Fruit fly (Drosophila melanogaster) whole organism, embryonic: ENCODE data around the gene IntS6.

Experiments used
- Adf1 ChIP-seq: fragments of 200-800 bp; sonication (Bioruptor generic); IDR thresholded peaks from 2 replicates; pipeline ENCODE4 v1.3.6; 2022; ENCODE audit warnings: missing biosample characterization, missing genetic modification characterization
- Aef1 ChIP-seq: fragments of 200-800 bp; sonication (Bioruptor generic); IDR thresholded peaks from 3 replicates; pipeline ENCODE4 v1.3.6; 2022; ENCODE audit warnings: missing biosample characterization, missing genetic modification characterization
- Awh ChIP-seq: fragments of 200-800 bp; sonication (Bioruptor generic); IDR thresholded peaks from 2 replicates; pipeline ENCODE4, ENCODE4 v1.3.6; 2022; ENCODE audit warnings: missing biosample characterization, missing genetic modification characterization
- CG10209 ChIP-seq: fragments of 200-800 bp; sonication (Bioruptor generic); optimal IDR thresholded peaks from 3 replicates; lab custom pipeline; 2017; ENCODE audit warnings: missing biosample characterization, mild to moderate bottlenecking, missing genetic modification characterization, missing genetic modification reagents
- CG11247 ChIP-seq: fragments of 200-800 bp; sonication (Bioruptor generic); IDR thresholded peaks from 2 replicates; pipeline ENCODE4 v1.3.6; 2022; ENCODE audit warnings: missing biosample characterization, missing genetic modification characterization
- CG13424 ChIP-seq: fragments of 200-800 bp; sonication (Bioruptor generic); optimal IDR thresholded peaks from 2 replicates; lab custom pipeline; 2019; ENCODE audit warnings: missing biosample characterization, mild to moderate bottlenecking, missing genetic modification characterization, moderate library complexity
- CG14965 ChIP-seq: fragments of 200-800 bp; sonication (Bioruptor generic); optimal IDR thresholded peaks from 2 replicates; lab custom pipeline; 2016; ENCODE audit warnings: missing biosample characterization, missing genetic modification characterization, borderline replicate concordance
- CG1529 ChIP-seq: fragments of 200-800 bp; sonication (Bioruptor generic); optimal IDR thresholded peaks from 3 replicates; lab custom pipeline; 2018; ENCODE audit warnings: missing biosample characterization, missing genetic modification characterization
- CG15696 ChIP-seq: fragments of 200-800 bp; sonication (Bioruptor generic); optimal IDR thresholded peaks from 2 replicates; lab custom pipeline; 2019; ENCODE audit warnings: missing biosample characterization, mild to moderate bottlenecking, missing genetic modification characterization, moderate library complexity
- CG1602 ChIP-seq: fragments of 200-800 bp; sonication (Bioruptor generic); optimal IDR thresholded peaks from 3 replicates; lab custom pipeline; 2016; ENCODE audit warnings: missing biosample characterization, missing genetic modification characterization
- CG1647 ChIP-seq: fragments of 200-800 bp; sonication (Bioruptor generic); optimal IDR thresholded peaks from 3 replicates; lab custom pipeline; 2016; ENCODE audit warnings: missing biosample characterization, missing genetic modification characterization
- CG17361 ChIP-seq: fragments of 200-800 bp; sonication (Bioruptor generic); IDR thresholded peaks from 3 replicates; pipeline ENCODE4 v1.3.6; 2022; ENCODE audit warnings: missing biosample characterization, missing genetic modification characterization
- CG17802 ChIP-seq: fragments of 200-800 bp; sonication (Bioruptor generic); optimal IDR thresholded peaks from 2 replicates; lab custom pipeline; 2018; ENCODE audit warnings: missing biosample characterization, mild to moderate bottlenecking, missing genetic modification characterization, moderate library complexity
- CG2199 ChIP-seq: fragments of 200-800 bp; sonication (Bioruptor generic); IDR thresholded peaks from 3 replicates; pipeline ENCODE4 v1.3.6; 2022; ENCODE audit warnings: missing biosample characterization, missing genetic modification characterization
- CG3281 ChIP-seq: fragments of 200-800 bp; sonication (Bioruptor generic); optimal IDR thresholded peaks from 3 replicates; lab custom pipeline; 2017; ENCODE audit warnings: missing biosample characterization, mild to moderate bottlenecking, missing genetic modification characterization
- CG3995 ChIP-seq: fragments of 200-800 bp; sonication (Bioruptor generic); optimal IDR thresholded peaks from 3 replicates; lab custom pipeline; 2016; ENCODE audit warnings: missing biosample characterization, missing genetic modification characterization
- CG43689 ChIP-seq: fragments of 200-800 bp; sonication (Bioruptor generic); IDR thresholded peaks from 2 replicates; pipeline ENCODE4 v1.3.6; 2022; ENCODE audit warnings: missing biosample characterization, missing genetic modification characterization
- CG6654 ChIP-seq: fragments of 200-800 bp; sonication (Bioruptor generic); optimal IDR thresholded peaks from 2 replicates; lab custom pipeline; 2017; ENCODE audit warnings: missing biosample characterization, mild to moderate bottlenecking, missing genetic modification characterization
- CG6689 ChIP-seq: fragments of 200-800 bp; sonication (Bioruptor generic); IDR thresholded peaks from 2 replicates; pipeline ENCODE4 v1.3.6; 2022; ENCODE audit warnings: missing biosample characterization, missing genetic modification characterization
- CG6765 ChIP-seq: fragments of 200-800 bp; sonication (Bioruptor generic); optimal IDR thresholded peaks from 3 replicates; lab custom pipeline; 2017; ENCODE audit warnings: missing biosample characterization, mild to moderate bottlenecking, missing genetic modification characterization
- CG7745 ChIP-seq: fragments of 200-800 bp; sonication (Bioruptor generic); optimal IDR thresholded peaks from 2 replicates; lab custom pipeline; 2018; ENCODE audit warnings: missing biosample characterization, mild to moderate bottlenecking, missing genetic modification characterization, moderate library complexity
- CG9215 ChIP-seq: fragments of 200-800 bp; sonication (Bioruptor generic); IDR thresholded peaks from 2 replicates; pipeline ENCODE4 v1.3.6; 2022; ENCODE audit warnings: missing biosample characterization, missing genetic modification characterization
- Deaf1 ChIP-seq: fragments of 200-800 bp; optimal IDR thresholded peaks from 3 replicates; lab custom pipeline; 2019; ENCODE audit warnings: missing biosample characterization, mild to moderate bottlenecking, missing genetic modification characterization, moderate library complexity
- Ets65A ChIP-seq: fragments of 200-800 bp; sonication (Bioruptor generic); peaks from one replicate; lab custom pipeline; 2016; ENCODE audit warnings: missing biosample characterization, missing genetic modification characterization
- GATAe ChIP-seq: fragments of 200-800 bp; sonication (Bioruptor generic); conservative IDR thresholded peaks from 2 replicates; pipeline ENCODE4 v1.3.6; 2022; ENCODE audit warnings: missing biosample characterization, missing genetic modification characterization
- Gug ChIP-seq: fragments of 200-800 bp; sonication (Bioruptor generic); IDR thresholded peaks from 4 replicates; pipeline ENCODE4 v1.3.6; 2022; ENCODE audit warnings: missing biosample characterization, missing genetic modification characterization
- MTF-1 ChIP-seq: fragments of 200-800 bp; sonication (Bioruptor generic); optimal IDR thresholded peaks from 2 replicates; lab custom pipeline; 2018; ENCODE audit warnings: missing biosample characterization, mild to moderate bottlenecking, missing genetic modification characterization, borderline replicate concordance
- NFAT ChIP-seq: fragments of 200-800 bp; sonication (Bioruptor generic); IDR thresholded peaks from 2 replicates; pipeline ENCODE4 v1.3.6; 2022; ENCODE audit warnings: missing biosample characterization, missing genetic modification characterization
- Nf-YB ChIP-seq: fragments of 200-800 bp; sonication (Bioruptor generic); optimal IDR thresholded peaks from 3 replicates; lab custom pipeline; 2019; ENCODE audit warnings: missing biosample characterization, mild to moderate bottlenecking, missing genetic modification characterization, moderate library complexity
- Ravus ChIP-seq: fragments of 200-800 bp; sonication (Bioruptor generic); IDR thresholded peaks from 2 replicates; pipeline ENCODE4 v1.3.6; 2022; ENCODE audit warnings: missing biosample characterization, missing genetic modification characterization
- bab2 ChIP-seq: fragments of 200-800 bp; sonication (Bioruptor generic); optimal IDR thresholded peaks from 2 replicates; lab custom pipeline; 2016; ENCODE audit warnings: missing biosample characterization, missing genetic modification characterization
- btn ChIP-seq: fragments of 200-800 bp; sonication (Bioruptor generic); optimal IDR thresholded peaks from 2 replicates; lab custom pipeline; 2016; ENCODE audit warnings: missing biosample characterization, missing genetic modification characterization
- cad ChIP-seq: fragments of >200 bp; optimal IDR thresholded peaks from 2 replicates; lab custom pipeline; 2017; ENCODE audit warnings: missing biosample characterization, missing genetic modification characterization
- dmrt99B ChIP-seq: fragments of 200-800 bp; sonication (Bioruptor generic); optimal IDR thresholded peaks from 2 replicates; lab custom pipeline; 2018; ENCODE audit warnings: missing biosample characterization, mild to moderate bottlenecking, missing genetic modification characterization, moderate library complexity
- dysf ChIP-seq: fragments of 200-800 bp; sonication (Bioruptor generic); IDR thresholded peaks from 3 replicates; pipeline ENCODE4 v1.3.6; 2022; ENCODE audit warnings: missing biosample characterization, missing genetic modification characterization
- esg ChIP-seq: fragments of 200-800 bp; sonication (Bioruptor generic); conservative IDR thresholded peaks from 2 replicates; pipeline ENCODE4 v1.3.6; 2022; ENCODE audit warnings: missing biosample characterization, missing genetic modification characterization
- fru ChIP-seq: fragments of >200 bp; optimal IDR thresholded peaks from 2 replicates; lab custom pipeline; 2017
- gce ChIP-seq: fragments of 200-800 bp; sonication (Bioruptor generic); IDR thresholded peaks from 3 replicates; pipeline ENCODE4 v1.3.6; 2022; ENCODE audit warnings: missing biosample characterization, missing genetic modification characterization
- hth ChIP-seq: fragments of >200 bp; optimal IDR thresholded peaks from 2 replicates; lab custom pipeline; 2017; ENCODE audit warnings: inconsistent platforms
- kay ChIP-seq: fragments of 200-800 bp; sonication (Bioruptor generic); optimal IDR thresholded peaks from 2 replicates; lab custom pipeline; 2016; ENCODE audit warnings: missing biosample characterization, missing genetic modification characterization
- lmd ChIP-seq: fragments of 200-800 bp; sonication (Bioruptor generic); IDR thresholded peaks from 2 replicates; pipeline ENCODE4 v1.3.6; 2022; ENCODE audit warnings: missing biosample characterization, missing genetic modification characterization
- nerfin-2 ChIP-seq: fragments of 200-800 bp; sonication (Bioruptor generic); IDR thresholded peaks from 2 replicates; pipeline ENCODE4 v1.3.6; 2022; ENCODE audit warnings: missing biosample characterization, missing genetic modification characterization; ENCODE audit not compliant: partially characterized antibody
- pho ChIP-seq: fragments of 200-800 bp; sonication (Bioruptor generic); optimal IDR thresholded peaks from 2 replicates; lab custom pipeline; 2016; ENCODE audit warnings: missing biosample characterization, missing genetic modification characterization
- prd ChIP-seq, 3 experiments: fragments of >200 bp in 2 of 3; fragments of 200-800 bp in 1 of 3; sonication (Bioruptor generic) in 1 of 3; optimal IDR thresholded peaks in 2 of 3; IDR thresholded peaks in 1 of 3; 2 replicates in 2 of 3; 3 replicates in 1 of 3; pipeline versions ENCODE4 v1.3.6 to Lab custom; 2017 to 2022; ENCODE audit warnings: missing biosample characterization in 1 of 3, missing genetic modification characterization in 1 of 3
- sens-2 ChIP-seq: fragments of 200-800 bp; sonication (Bioruptor generic); IDR thresholded peaks from 2 replicates; pipeline ENCODE4 v1.3.6; 2022; ENCODE audit warnings: missing biosample characterization, missing genetic modification characterization
- sim ChIP-seq: fragments of 200-800 bp; sonication (Bioruptor generic); IDR thresholded peaks from 2 replicates; pipeline ENCODE4 v1.3.6; 2022; ENCODE audit warnings: missing biosample characterization, missing genetic modification characterization
- sna ChIP-seq: fragments of 200-800 bp; sonication (Bioruptor generic); IDR thresholded peaks from 2 replicates; pipeline ENCODE4 v1.3.6; 2022; ENCODE audit warnings: missing biosample characterization, missing genetic modification characterization; ENCODE audit not compliant: partially characterized antibody
- sr ChIP-seq: fragments of 200-800 bp; sonication (Bioruptor generic); IDR thresholded peaks from 3 replicates; pipeline ENCODE4 v1.3.6; 2022; ENCODE audit warnings: missing biosample characterization, missing genetic modification characterization
- ssp ChIP-seq: fragments of 200-800 bp; sonication (Bioruptor generic); IDR thresholded peaks from 2 replicates; pipeline ENCODE4 v1.3.6; 2022; ENCODE audit warnings: missing biosample characterization, missing genetic modification characterization
- sug ChIP-seq: fragments of 200-800 bp; optimal IDR thresholded peaks from 2 replicates; lab custom pipeline; 2019; ENCODE audit warnings: missing biosample characterization, mild to moderate bottlenecking, missing genetic modification characterization, moderate library complexity

The IntS6 gene

DNA sequence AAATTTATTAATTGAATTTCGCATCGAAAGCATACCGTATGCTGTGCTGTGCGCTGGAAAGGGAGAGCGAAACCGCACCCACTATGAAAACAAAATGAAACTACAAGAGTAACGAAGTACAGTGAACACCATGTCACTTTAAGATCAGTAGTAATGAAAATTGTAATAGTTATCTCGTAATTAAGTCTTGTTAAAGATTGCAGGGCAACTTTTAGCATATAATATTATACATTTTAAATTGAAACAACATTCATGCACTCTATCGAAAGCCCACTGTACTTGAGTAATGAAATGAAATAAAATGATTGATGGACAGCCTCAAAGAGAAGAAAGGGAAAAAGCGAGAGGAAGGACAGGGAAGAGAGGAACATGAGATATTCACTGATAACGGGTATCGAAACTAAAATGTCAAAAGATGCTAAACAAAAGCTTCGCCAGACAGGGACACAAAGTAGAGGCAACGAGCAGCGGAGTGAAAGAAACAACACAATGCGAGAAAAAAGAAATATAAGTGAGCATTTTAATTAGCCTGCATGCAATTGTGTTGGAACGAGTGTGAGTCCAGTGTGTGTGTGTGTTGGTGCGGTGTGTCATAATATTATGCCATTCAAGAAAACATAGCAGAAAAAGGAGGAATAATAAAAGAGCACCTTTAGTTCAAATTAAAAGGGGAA lies 11.6 kb downstream of the IntS6 start (continued):
- peak; percentile 64 for TF ChIP-seq CG10209 (GFP tag; lab: Kevin White, UChicago)
- peak; percentile 9 for TF ChIP-seq CG15696 (tag; lab: Kevin White, UChicago)
- no peak for TF ChIP-seq Ets65A (GFP tag; lab: Kevin White, UChicago)
- peak; percentile 67 for TF ChIP-seq CG3281
- TF ChIP-seq kay (GFP tag; lab: Kevin White, UChicago), result peak; percentile 33
- peak; percentile 83 for TF ChIP-seq CG6689 (GFP tag; lab: Robert Waterston, UW)
- no peak for TF ChIP-seq fru (lab: Kevin White, UChicago)
- TF ChIP-seq lmd, result peak; percentile 80
- no peak for TF ChIP-seq CG7745 (tag; lab: Kevin White, UChicago)
- no peak for TF ChIP-seq sens-2 (GFP tag; lab: Robert Waterston, UW)
- no peak for TF ChIP-seq prd (optimal IDR thresholded peaks at IDR 0.05; lab: Kevin White, UChicago)
- peak; percentile 83 for TF ChIP-seq prd (GFP tag; IDR thresholded peaks at IDR 0.05; lab: Robert Waterston, UW)
- no peak for TF ChIP-seq CG14965
- no peak for TF ChIP-seq btn (GFP tag; lab: Kevin White, UChicago)
- peak; percentile 74; the same call in 2 of the 3 replicates for TF ChIP-seq gce (GFP tag; lab: Robert Waterston, UW)
- no peak for TF ChIP-seq CG6654 (GFP tag; lab: Kevin White, UChicago)
- TF ChIP-seq CG2199, result no peak; the same call in 2 of the 3 replicates
- peak; percentile 83 for TF ChIP-seq CG17361 (GFP tag; lab: Robert Waterston, UW)
- peak; percentile 76 for TF ChIP-seq bab2 (GFP tag; lab: Kevin White, UChicago)
- TF ChIP-seq hth (lab: Kevin White, UChicago), result no peak
- peak; percentile 47 for TF ChIP-seq ssp
- peak; percentile 29 for TF ChIP-seq CG1647 (GFP tag; lab: Kevin White, UChicago)
- peak; percentile 84 for TF ChIP-seq CG13424 (tag; lab: Kevin White, UChicago)
- peak; percentile 45 for TF ChIP-seq CG1529
- TF ChIP-seq esg (GFP tag; lab: Robert Waterston, UW), result peak; percentile 76
- peak; percentile 42 for TF ChIP-seq Deaf1 (tag; lab: Kevin White, UChicago)
- 0 out of 2 replicates have a peak, but pooled peaks have one; percentile 14 for TF ChIP-seq GATAe (GFP tag; lab: Robert Waterston, UW)
- TF ChIP-seq dmrt99B (tag; lab: Kevin White, UChicago), result peak; percentile 86
- no peak for TF ChIP-seq sim (GFP tag; lab: Robert Waterston, UW)
- TF ChIP-seq CG6765, result no peak
- TF ChIP-seq nerfin-2 (GFP tag; lab: Robert Waterston, UW), result no peak
- peak; percentile 43 for TF ChIP-seq NFAT
- TF ChIP-seq CG1602 (GFP tag; lab: Kevin White, UChicago), result peak; percentile 59
- TF ChIP-seq CG11247, result peak; percentile 76
- peak; percentile 83 for TF ChIP-seq dysf (GFP tag; lab: Robert Waterston, UW)
- peak; percentile 26 for TF ChIP-seq sug (tag; lab: Kevin White, UChicago)
- TF ChIP-seq Adf1 (GFP tag; lab: Robert Waterston, UW), result 0 out of 2 replicates have a peak, but pooled peaks have one; percentile 32
- peak; percentile 30 for TF ChIP-seq Ravus (GFP tag; lab: Robert Waterston, UW)
- TF ChIP-seq Awh (GFP tag; lab: Robert Waterston, UW), result peak; percentile 67
- peak; percentile 8 for TF ChIP-seq CG3995 (GFP tag; lab: Kevin White, UChicago)
- TF ChIP-seq Nf-YB, result peak; percentile 50
- 0 out of 2 replicates have a peak, but pooled peaks have one; percentile 14 for TF ChIP-seq CG43689 (GFP tag; lab: Robert Waterston, UW)
- TF ChIP-seq sna (GFP tag; lab: Robert Waterston, UW), result no peak
- TF ChIP-seq Aef1, result peak; percentile 64
- peak; percentile 50 for TF ChIP-seq pho (GFP tag; lab: Kevin White, UChicago)
- TF ChIP-seq Gug (GFP tag; lab: Robert Waterston, UW), result peak; percentile 52; the same call in 2 of the 4 replicates
- TF ChIP-seq CG17802, result no peak
- no peak for TF ChIP-seq MTF-1
- 0 out of 3 replicates have a peak, but pooled peaks have one; percentile 42 for TF ChIP-seq sr (GFP tag; lab: Robert Waterston, UW)
- TF ChIP-seq CG9215 (GFP tag; lab: Robert Waterston, UW), result peak; percentile 54; the same call in 1 of the 2 replicates
- TF ChIP-seq cad, result no peak
